Fruit fly (Drosophila melanogaster): ENCODE results near the gene CG46306.

CG46306 gene

DNA sequence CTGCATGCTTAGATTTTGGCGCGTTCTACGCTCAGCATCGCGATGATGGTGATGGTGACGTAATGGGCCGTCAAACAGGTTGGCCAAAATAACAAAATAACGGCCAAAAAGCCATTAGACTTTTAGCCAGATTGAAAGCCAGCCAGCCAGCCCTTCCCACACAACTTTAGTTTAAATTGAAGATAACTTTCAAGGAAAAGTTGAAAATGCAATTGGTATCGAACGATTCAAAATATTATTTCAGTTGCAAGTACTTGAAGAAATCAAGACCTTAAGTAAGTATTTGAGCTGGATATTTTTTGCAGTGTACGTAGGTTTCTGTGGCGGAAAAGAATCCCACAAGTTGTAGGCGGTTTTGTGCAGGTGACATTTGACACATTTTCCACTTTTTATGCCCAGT is 54.3 kb downstream of the CG46306 start (continued):
- no peak for TF ChIP-seq hbn (GFP tag; IDR thresholded peaks at IDR 0.05; ENCODE audit: partially characterized antibody)
- no peak for TF ChIP-seq Adf1 (GFP tag; IDR thresholded peaks at IDR 0.05)
- TF ChIP-seq cwo (GFP tag; optimal IDR thresholded peaks at IDR 0.05) = peak; percentile 17
- TF ChIP-seq Dbx (GFP tag; IDR thresholded peaks at IDR 0.05) = 0 out of 3 replicates have a peak, but pooled peaks have one; percentile 47
- TF ChIP-seq E2f2 (GFP tag; IDR thresholded peaks at IDR 0.05) = no peak
- TF ChIP-seq nerfin-2 (GFP tag; IDR thresholded peaks at IDR 0.05; ENCODE audit: partially characterized antibody) = no peak
- TF ChIP-seq CG6689 (GFP tag; IDR thresholded peaks at IDR 0.05) = peak; percentile 50; the same call in 1 of the 2 replicates
- peak; percentile 21 to 45 for TF ChIP-seq Hr51 (GFP tag; optimal IDR thresholded peaks at IDR 0.05)
- no peak for TF ChIP-seq CG9797 (GFP tag; optimal IDR thresholded peaks at IDR 0.05)
- TF ChIP-seq CkIIα-i1 (GFP tag; IDR thresholded peaks at IDR 0.05) = no peak
- TF ChIP-seq CG34422 (GFP tag; IDR thresholded peaks at IDR 0.05) = peak; percentile 40; the same call in 1 of the 3 replicates
- no peak for TF ChIP-seq Awh (GFP tag; IDR thresholded peaks at IDR 0.05)
- TF ChIP-seq CG10147 (GFP tag; optimal IDR thresholded peaks at IDR 0.05) = peak; percentile 2
- no peak for TF ChIP-seq CG9727 (GFP tag; optimal IDR thresholded peaks at IDR 0.05)
- TF ChIP-seq CG14667 (GFP tag; IDR thresholded peaks at IDR 0.05) = no peak
- peak; percentile 37 for TF ChIP-seq CG7839 (tag; optimal IDR thresholded peaks at IDR 0.05)
- TF ChIP-seq yki (optimal IDR thresholded peaks at IDR 0.05) = no peak
- no peak for TF ChIP-seq Scr (GFP tag; IDR thresholded peaks at IDR 0.05; ENCODE audit: partially characterized antibody)
- TF ChIP-seq CG14014 (GFP tag; IDR thresholded peaks at IDR 0.05) = peak; percentile 48
- TF ChIP-seq D (optimal IDR thresholded peaks at IDR 0.05) = no peak
- TF ChIP-seq D (GFP tag; optimal IDR thresholded peaks at IDR 0.05) = no peak
- no peak for TF ChIP-seq sim (GFP tag; IDR thresholded peaks at IDR 0.05)
- 0 out of 3 replicates have a peak, but pooled peaks have one; percentile 21 for TF ChIP-seq ci (GFP tag; IDR thresholded peaks at IDR 0.05)
- TF ChIP-seq Atf6 (GFP tag; IDR thresholded peaks at IDR 0.05) = peak; percentile 59
- TF ChIP-seq CG17361 (GFP tag; IDR thresholded peaks at IDR 0.05) = 0 out of 3 replicates have a peak, but pooled peaks have one; percentile 18
- no peak for TF ChIP-seq CG10979 (tag; optimal IDR thresholded peaks at IDR 0.05)
- peak; percentile 32; the same call in 1 of the 2 replicates for TF ChIP-seq Rx (GFP tag; IDR thresholded peaks at IDR 0.05)
- 0 out of 2 replicates have a peak, but pooled peaks have one; percentile 25 for TF ChIP-seq Drgx (GFP tag; IDR thresholded peaks at IDR 0.05)
- no peak for TF ChIP-seq CG2199 (GFP tag; IDR thresholded peaks at IDR 0.05)
- peak; percentile 34 for TF ChIP-seq CG15514 (GFP tag; optimal IDR thresholded peaks at IDR 0.05)
- TF ChIP-seq stwl (tag; optimal IDR thresholded peaks at IDR 0.05) = no peak
- peak; percentile 30; the same call in 1 of the 2 replicates for TF ChIP-seq slbo (GFP tag; IDR thresholded peaks at IDR 0.05)
- peak; percentile 88 for TF ChIP-seq Med (GFP tag)
- TF ChIP-seq shn (GFP tag; optimal IDR thresholded peaks at IDR 0.05) = peak; percentile 4
- peak; percentile 55; the same call in 1 of the 3 replicates for TF ChIP-seq CG11456 (GFP tag; IDR thresholded peaks at IDR 0.05)
- no peak for TF ChIP-seq Ravus (GFP tag; IDR thresholded peaks at IDR 0.05)
- TF ChIP-seq CoRest (tag; optimal IDR thresholded peaks at IDR 0.05) = peak; percentile 46
- peak; percentile 41 for TF ChIP-seq Dip3 (GFP tag; optimal IDR thresholded peaks at IDR 0.05)
- TF ChIP-seq CG4282 (GFP tag; optimal IDR thresholded peaks at IDR 0.05) = no peak
- TF ChIP-seq eve (GFP tag; optimal IDR thresholded peaks at IDR 0.05) = no peak
- no peak for TF ChIP-seq CG9817 (tag; optimal IDR thresholded peaks at IDR 0.05)
- TF ChIP-seq Opbp (GFP tag; IDR thresholded peaks at IDR 0.05; ENCODE audit: partially characterized antibody) = no peak
- TF ChIP-seq CG1647 (GFP tag; optimal IDR thresholded peaks at IDR 0.05) = no peak
- peak; percentile 6 for TF ChIP-seq CG8089 (GFP tag; optimal IDR thresholded peaks at IDR 0.05)
- peak; percentile 0 for TF ChIP-seq CG1602 (GFP tag; optimal IDR thresholded peaks at IDR 0.05)
- no peak for TF ChIP-seq Ets97D (GFP tag; optimal IDR thresholded peaks at IDR 0.05)
- TF ChIP-seq CG12391 (tag; optimal IDR thresholded peaks at IDR 0.05) = no peak
- TF ChIP-seq fd102C (GFP tag; optimal IDR thresholded peaks at IDR 0.05) = no peak
- no peak for TF ChIP-seq Ssrp (tag; optimal IDR thresholded peaks at IDR 0.05)
- peak; percentile 19 for TF ChIP-seq Fer3 (tag; optimal IDR thresholded peaks at IDR 0.05)
- no peak for TF ChIP-seq abd-A (tag; optimal IDR thresholded peaks at IDR 0.05)

All from whole organism, embryonic.